Fruit fly (Drosophila melanogaster) whole organism, wandering third instar larva: ENCODE results near the gene Nup98-96.

Source experiments
- Dfd ChIP-seq: fragments of >200 bp; optimal IDR thresholded peaks from 2 replicates; lab custom pipeline; 2017; ENCODE audit warnings: missing biosample characterization, missing genetic modification characterization
- GATAd ChIP-seq: sonication (Bioruptor generic); optimal IDR thresholded peaks from 2 replicates; lab custom pipeline; 2016; ENCODE audit warnings: missing biosample characterization, missing genetic modification characterization
- Hr83 ChIP-seq: fragments of 200-300 bp; sonication (Bioruptor generic); optimal IDR thresholded peaks from 2 replicates; lab custom pipeline; 2016; ENCODE audit warnings: missing biosample characterization, mild to moderate bottlenecking, missing genetic modification characterization, moderate library complexity; ENCODE audit not compliant: poor library complexity, severe bottlenecking
- Mio ChIP-seq: sonication (Bioruptor generic); optimal IDR thresholded peaks from 2 replicates; lab custom pipeline; 2016; ENCODE audit warnings: missing biosample characterization, missing genetic modification characterization
- OdsH ChIP-seq: fragments of 200-800 bp; sonication (Bioruptor generic); optimal IDR thresholded peaks from 2 replicates; lab custom pipeline; 2016; ENCODE audit warnings: missing biosample characterization, mild to moderate bottlenecking, missing genetic modification characterization
- Vsx2 ChIP-seq: fragments of 200-300, 225-300 bp; sonication (Bioruptor generic); optimal IDR thresholded peaks from 2 replicates; lab custom pipeline; 2018; ENCODE audit warnings: missing biosample characterization, missing genetic modification characterization; ENCODE audit not compliant: partially characterized antibody
- br ChIP-seq: fragments of 200-800 bp; sonication (Bioruptor generic); optimal IDR thresholded peaks from 2 replicates; lab custom pipeline; 2016; ENCODE audit warnings: missing biosample characterization, missing genetic modification characterization
- dmrt93B ChIP-seq: fragments of 200-800 bp; sonication (Bioruptor generic); optimal IDR thresholded peaks from 2 replicates; lab custom pipeline; 2018; ENCODE audit warnings: missing biosample characterization, mild to moderate bottlenecking, missing genetic modification characterization
- h ChIP-seq: fragments of 200-800 bp; sonication (Bioruptor generic); optimal IDR thresholded peaks from 3 replicates; lab custom pipeline; 2016; ENCODE audit warnings: missing biosample characterization, mild to moderate bottlenecking, missing genetic modification characterization
- tai ChIP-seq: sonication (Bioruptor generic); optimal IDR thresholded peaks from 2 replicates; lab custom pipeline; 2016; ENCODE audit warnings: missing biosample characterization, missing genetic modification characterization

DNA sequence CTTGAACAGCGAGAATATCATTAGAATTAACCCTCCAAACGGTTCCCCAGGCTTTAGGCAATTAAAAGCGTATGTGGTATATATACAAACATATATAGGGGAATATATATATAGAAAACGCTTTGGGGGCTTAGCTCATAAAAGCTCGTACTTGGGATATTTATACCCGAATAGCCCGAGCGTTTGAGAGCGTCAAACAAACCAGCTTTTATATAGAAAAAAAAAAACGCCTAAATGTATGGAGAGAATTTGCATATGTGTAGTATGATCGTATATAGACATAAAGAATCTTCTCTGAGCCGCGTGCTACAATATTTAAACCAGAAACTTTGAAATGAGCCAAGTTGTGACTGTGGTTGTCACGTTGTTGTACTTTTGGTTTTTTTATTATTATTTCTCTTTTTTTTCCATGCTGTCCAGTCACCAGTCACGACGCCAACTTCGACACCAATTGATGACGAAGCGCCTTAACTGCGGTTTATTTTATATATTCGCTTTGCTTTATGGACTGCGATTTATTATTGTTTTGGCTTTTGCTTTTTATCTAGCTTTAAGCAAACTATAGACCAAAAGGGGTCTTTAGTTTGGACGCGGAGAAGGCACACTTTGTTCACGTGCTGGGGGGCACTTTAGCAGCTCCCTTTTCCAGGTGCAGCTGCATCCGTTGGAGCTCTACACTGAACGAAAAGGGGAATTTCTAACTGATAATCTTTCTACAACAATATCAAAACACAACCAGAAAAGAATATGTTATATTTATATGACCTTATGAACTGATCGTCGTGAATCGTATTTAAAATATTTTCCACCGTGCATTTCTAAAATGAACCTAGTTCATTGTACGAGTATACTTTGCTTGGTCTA lies 5.6 kb upstream of the Nup98-96 start:
- no peak for TF ChIP-seq Mio (GFP tag; lab: Kevin White, UChicago)
- TF ChIP-seq GATAd (GFP tag; lab: Kevin White, UChicago): no peak
- no peak for TF ChIP-seq Vsx2 (GFP tag; lab: Kevin White, UChicago)
- TF ChIP-seq br (GFP tag; lab: Kevin White, UChicago): no peak
- no peak for TF ChIP-seq h
- TF ChIP-seq OdsH: no peak
- no peak for TF ChIP-seq tai (GFP tag; lab: Kevin White, UChicago)
- no peak for TF ChIP-seq dmrt93B (GFP tag; lab: Kevin White, UChicago)
- TF ChIP-seq Hr83 (GFP tag; lab: Kevin White, UChicago): no peak
- no peak for TF ChIP-seq Dfd (GFP tag; lab: Kevin White, UChicago)
